Worm (Caenorhabditis elegans): ENCODE measurements around the gene cct-5.

Gene cct-5

DNA sequence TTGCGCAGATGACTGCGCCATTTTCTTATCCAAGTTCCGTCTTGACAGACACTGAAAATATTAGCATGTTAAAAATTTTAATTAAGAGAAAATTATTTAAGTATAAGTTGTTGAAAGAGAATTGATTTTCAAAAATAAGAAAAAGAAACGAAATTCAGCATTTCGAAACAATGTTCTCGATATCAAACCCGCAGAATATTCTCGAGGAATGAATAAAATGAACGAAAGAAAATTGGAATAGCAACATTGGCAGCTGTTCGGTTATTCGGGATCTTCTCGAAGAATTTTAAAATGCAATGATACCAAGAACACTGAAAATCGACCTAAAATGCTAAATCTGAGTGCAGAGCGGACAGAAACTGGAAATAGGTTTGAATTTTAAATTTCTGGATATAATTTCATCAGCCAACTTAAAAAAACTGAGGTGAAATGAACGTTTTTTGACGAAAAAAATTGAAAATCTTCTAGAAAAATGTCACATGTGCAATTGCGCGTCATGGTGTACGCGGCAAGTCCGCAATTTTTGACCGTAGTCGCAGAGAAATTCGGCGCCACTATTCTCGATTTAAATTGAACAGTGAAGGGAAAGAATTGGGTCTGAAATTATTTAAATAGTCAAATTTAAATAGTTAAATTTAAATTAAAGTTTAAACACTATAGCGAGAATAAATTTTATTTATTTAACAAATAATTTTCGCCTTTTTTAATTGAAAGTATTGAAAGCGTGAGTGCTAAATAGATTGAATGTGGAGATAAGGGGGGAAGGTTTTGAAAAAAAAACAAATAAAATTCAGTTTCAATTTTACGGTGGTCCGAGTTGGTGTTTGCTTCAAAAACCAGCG is at the start of gene cct-5, which contains the start of gene F25F2.1:
Gene cct-5, minus strand, starts transcription at position 51 of the 842 bp plus-strand sequence.
Gene F25F2.1, plus strand, starts transcription at position 792 of the 842 bp plus-strand sequence.
- TF ChIP-seq him-1 (tag; optimal IDR thresholded peaks at IDR 0.05) (peak; percentile 69), dao-5 (tag; optimal IDR thresholded peaks at IDR 0.05) (no peak), W03F9.2 (tag; optimal IDR thresholded peaks at IDR 0.05) (peak; percentile 87)

DNA sequence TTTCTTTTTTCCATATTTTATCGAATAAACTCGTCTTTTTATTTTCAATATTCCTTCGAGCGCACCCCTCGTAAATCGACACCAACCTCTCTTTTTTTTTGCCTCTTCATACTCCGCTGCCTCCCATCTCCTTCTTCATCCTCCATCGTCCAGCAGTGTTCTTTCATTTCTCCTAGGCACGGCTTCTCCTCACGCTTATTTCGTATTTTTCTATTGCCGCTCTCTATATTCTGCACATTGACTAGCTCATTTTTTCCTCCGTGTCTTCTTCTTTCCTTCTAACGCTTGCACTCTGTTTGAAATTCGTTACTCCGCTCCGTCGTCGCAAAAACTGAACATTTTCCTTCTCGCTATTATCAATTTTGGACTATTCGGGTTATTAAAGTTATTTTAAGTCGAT is 47.4 kb upstream of the cct-5 start:
- no peak for TF ChIP-seq dao-5 (tag; optimal IDR thresholded peaks at IDR 0.05)
- TF ChIP-seq him-1 (tag; optimal IDR thresholded peaks at IDR 0.05): no peak

DNA sequence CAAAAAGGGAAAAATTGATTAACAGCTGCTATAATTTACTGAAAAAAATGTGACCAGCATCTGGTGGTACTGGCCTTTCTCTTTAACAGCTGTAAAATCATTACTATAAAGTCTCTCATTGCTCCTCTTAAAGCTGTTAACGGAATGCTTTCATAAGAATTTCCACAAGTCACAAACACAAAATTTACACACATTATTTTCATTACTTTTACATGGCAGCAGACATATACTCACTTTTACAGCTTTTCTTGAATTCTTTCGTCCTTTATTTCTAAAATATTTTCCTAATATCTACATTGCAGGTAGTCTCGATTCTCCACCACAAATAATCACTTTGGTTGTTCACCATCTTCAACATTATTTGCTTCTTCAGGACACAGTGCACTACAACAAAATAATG is 45.4 kb upstream of the cct-5 start, which contains the start of gene imph-1:
Gene imph-1, plus strand, starts transcription at position 301 of the 400 bp plus-strand sequence.
- no peak for TF ChIP-seq dao-5 (tag; optimal IDR thresholded peaks at IDR 0.05)
- TF ChIP-seq W03F9.2 (tag; optimal IDR thresholded peaks at IDR 0.05): no peak
- TF ChIP-seq him-1 (tag; optimal IDR thresholded peaks at IDR 0.05): no peak

DNA sequence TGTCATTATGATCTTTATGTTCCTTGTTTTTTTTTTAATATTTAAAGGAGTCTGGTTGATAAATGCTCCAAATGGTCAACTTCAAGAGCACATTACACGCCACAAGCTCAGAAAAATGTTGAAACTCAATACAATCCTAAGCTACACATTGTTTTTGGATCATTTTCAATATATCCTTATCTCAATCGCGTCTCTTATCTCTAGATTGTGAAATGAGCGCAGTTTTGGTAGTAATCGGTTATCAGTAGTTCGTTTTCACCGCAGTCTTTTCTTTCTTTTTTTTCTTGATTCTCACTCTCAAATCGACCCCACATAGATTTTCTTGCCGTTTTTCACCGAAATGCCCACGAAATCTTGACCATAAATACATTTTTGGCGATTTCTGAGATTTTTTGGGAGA is 45.0 kb upstream of the cct-5 start:
- TF ChIP-seq dao-5 (tag; optimal IDR thresholded peaks at IDR 0.05) (no peak), him-1 (tag; optimal IDR thresholded peaks at IDR 0.05) (no peak), W03F9.2 (tag; optimal IDR thresholded peaks at IDR 0.05) (no peak)

DNA sequence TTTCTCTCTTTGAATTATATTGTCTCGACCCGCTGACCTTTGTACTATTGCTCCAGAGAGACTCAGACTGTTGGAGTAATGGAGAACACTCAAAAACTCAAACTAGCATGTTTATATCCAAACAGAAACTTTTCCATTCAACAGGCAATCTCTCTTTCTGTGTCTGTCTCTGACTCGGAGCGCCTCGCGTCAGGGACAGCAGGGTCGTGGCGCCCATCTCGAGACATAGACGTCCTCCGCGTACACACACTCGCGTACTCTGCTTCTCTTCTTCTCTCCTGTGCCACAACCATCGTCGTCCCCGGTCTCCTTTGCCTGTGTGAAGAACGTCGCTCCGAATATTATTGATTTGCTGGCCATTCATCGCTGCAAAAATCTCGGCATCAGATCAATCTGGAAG is 44.0 kb upstream of the cct-5 start:
- peak; percentile 32 for TF ChIP-seq him-1 (tag; optimal IDR thresholded peaks at IDR 0.05)
- TF ChIP-seq W03F9.2 (tag; optimal IDR thresholded peaks at IDR 0.05): peak; percentile 20
- TF ChIP-seq dao-5 (tag; optimal IDR thresholded peaks at IDR 0.05): no peak

DNA sequence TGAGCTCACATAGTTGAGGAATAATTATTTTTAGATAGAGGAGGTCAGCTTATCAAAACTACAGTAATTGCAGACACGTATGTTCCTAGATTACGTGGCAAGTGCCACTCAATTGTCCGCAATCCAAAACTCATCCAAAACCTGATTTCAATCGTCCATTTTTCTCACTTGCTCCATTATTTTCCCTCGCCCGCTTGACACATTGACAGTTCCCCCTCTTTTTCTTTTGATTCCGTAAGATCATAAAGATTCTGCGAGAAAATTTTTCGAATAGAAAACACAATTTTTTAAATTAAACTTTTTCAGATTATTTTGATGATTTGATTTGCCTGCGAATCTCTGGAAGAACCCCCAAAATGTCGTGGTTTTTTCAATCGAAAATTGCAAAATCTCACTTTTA is 40.8 kb upstream of the cct-5 start, which contains the start of gene M88.4:
Gene M88.4, plus strand, starts transcription at position 301 of the 400 bp plus-strand sequence.
- TF ChIP-seq him-1 (tag; optimal IDR thresholded peaks at IDR 0.05) (no peak), W03F9.2 (tag; optimal IDR thresholded peaks at IDR 0.05) (no peak), dao-5 (tag; optimal IDR thresholded peaks at IDR 0.05) (no peak)

DNA sequence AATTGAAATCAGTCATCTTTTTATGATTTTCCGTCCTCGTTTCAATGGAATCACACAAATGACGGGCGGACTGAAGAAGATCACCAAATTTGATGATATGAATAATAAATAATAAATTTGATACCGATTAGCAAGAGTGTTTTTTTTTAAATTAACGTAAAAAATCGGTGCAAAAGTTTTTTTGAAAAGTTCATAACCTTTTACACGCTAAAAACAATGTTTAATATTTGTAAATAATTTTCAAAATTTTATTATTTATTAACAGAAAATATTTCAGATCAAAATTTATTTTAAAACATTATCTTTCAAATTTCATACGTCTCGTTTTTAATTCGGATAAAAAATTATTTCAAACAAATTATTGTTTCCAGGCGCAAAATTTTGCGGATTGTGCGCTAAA is 37.0 kb upstream of the cct-5 start, which contains the start of gene M88.3:
Gene M88.3, minus strand, starts transcription at position 101 of the 400 bp plus-strand sequence.
- no peak for TF ChIP-seq dao-5 (tag; optimal IDR thresholded peaks at IDR 0.05)
- TF ChIP-seq W03F9.2 (tag; optimal IDR thresholded peaks at IDR 0.05): no peak
- no peak for TF ChIP-seq him-1 (tag; optimal IDR thresholded peaks at IDR 0.05)

DNA sequence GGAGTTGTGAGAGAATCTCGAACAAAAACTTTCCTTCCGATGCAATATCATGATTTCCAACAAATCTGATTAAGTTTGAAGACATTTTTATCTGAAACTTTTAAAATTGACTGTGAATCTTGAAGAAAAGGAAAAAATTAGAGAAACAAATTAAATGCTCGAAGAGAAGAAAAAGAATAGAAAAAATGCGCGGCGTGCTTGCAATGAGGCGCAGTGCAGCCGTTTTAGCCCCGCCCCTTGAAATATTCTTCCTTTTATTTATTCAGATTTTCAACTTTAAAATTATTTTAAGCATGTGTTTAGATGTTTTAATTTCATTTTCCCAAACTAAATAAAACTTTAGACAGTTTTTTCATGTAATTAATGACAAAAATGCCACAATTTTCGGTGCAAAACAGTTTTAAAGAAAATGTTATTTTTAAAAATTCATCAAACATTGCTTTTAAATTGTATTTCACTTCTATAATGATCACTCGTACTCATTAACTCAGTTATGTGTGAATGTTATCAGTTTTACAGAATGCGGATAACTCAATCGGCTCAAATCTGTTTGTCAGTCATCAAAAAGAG is 34.5 kb upstream of the cct-5 start, which contains the start of the genes mrps-34 and cisd-3.1:
Gene mrps-34, minus strand, starts transcription at position 91 of the 570 bp plus-strand sequence.
Gene cisd-3.1, plus strand, starts transcription at position 520 of the 570 bp plus-strand sequence.
- TF ChIP-seq him-1 (tag; optimal IDR thresholded peaks at IDR 0.05) (no peak), dao-5 (tag; optimal IDR thresholded peaks at IDR 0.05) (no peak), W03F9.2 (tag; optimal IDR thresholded peaks at IDR 0.05) (no peak)

DNA sequence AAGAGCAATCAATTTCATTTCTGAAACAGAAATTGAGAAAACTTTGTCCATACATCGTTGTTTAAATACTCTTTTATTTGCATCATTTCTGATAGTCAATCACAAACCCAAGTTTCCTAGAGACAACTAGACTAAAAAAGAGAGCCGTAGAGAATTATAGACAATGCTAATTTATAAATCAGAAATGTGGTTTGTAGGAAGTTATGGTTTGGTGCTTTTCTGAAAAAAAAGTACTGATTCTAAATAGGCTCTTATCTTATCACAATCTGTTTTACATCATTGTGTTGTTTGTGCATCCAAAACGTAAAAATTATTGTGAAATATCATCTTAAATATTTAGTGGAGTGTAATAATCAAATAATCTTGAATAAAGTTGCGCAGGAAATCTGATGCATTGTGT is 32.7 kb upstream of the cct-5 start, which contains the start of gene ugt-62:
Gene ugt-62, minus strand, starts transcription at position 20 of the 400 bp plus-strand sequence.
- no peak for TF ChIP-seq dao-5 (tag; optimal IDR thresholded peaks at IDR 0.05)
- TF ChIP-seq him-1 (tag; optimal IDR thresholded peaks at IDR 0.05): no peak
- no peak for TF ChIP-seq W03F9.2 (tag; optimal IDR thresholded peaks at IDR 0.05)

DNA sequence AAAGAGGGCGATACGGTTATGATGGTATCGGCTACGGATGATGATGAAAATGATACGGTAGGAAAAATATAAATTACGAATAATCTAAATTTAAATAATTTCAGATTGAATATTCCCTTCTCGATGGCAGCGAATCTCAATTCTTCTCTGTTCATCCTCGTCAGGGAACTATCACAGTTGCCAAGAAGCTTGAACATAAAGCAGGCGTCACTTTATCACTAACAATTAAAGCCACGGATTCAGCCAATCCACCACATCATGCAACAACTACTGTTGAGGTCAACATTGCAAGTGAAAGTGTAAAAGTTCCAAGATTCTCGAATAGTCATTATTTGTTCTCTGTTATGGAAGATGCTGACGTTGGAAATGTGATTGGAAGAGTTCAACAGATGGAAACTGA is 23.1 kb upstream of the cct-5 start:
- no peak for TF ChIP-seq W03F9.2 (tag; optimal IDR thresholded peaks at IDR 0.05)
- TF ChIP-seq him-1 (tag; optimal IDR thresholded peaks at IDR 0.05): no peak
- no peak for TF ChIP-seq dao-5 (tag; optimal IDR thresholded peaks at IDR 0.05)

DNA sequence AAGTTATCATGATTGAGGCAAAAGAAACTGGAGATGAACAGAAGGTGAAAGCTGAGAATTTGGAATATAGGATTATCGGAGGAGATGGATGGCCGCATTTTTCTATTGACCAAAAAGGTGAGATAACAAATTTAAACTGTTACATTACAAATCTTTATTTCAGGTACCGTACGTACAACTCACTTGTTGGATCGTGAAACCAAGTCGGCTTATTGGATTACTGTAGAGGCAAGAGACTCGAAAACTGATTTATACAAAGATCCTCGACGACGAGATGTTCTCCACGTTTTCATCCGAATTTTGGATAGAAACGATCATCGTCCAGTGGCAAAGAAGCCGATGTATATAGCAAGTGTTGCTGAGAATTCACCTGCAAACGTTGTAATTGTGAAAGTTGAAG is 18.1 kb upstream of the cct-5 start:
- TF ChIP-seq him-1 (tag; optimal IDR thresholded peaks at IDR 0.05) (no peak), dao-5 (tag; optimal IDR thresholded peaks at IDR 0.05) (no peak), W03F9.2 (tag; optimal IDR thresholded peaks at IDR 0.05) (no peak)

DNA sequence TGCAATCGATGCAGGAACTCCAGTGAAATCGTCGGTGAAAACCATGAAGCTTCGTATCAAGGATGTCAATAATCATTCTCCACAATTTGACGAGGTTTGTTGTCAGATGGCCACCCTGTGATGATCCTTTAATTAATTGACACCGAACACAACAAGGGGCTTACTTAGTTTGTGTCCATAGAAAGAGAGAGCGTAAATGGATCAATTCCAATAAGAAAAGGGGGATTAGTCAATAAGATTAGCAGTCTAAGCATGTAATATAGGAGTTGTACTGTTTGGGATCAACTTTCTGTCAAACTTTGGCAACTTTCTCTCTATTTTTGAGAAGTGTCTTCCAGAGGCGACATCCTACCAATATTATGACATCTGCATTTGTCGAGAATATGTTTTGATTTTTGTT is 16.2 kb upstream of the cct-5 start:
- TF ChIP-seq him-1 (tag; optimal IDR thresholded peaks at IDR 0.05) (no peak), W03F9.2 (tag; optimal IDR thresholded peaks at IDR 0.05) (no peak), dao-5 (tag; optimal IDR thresholded peaks at IDR 0.05) (no peak)

DNA sequence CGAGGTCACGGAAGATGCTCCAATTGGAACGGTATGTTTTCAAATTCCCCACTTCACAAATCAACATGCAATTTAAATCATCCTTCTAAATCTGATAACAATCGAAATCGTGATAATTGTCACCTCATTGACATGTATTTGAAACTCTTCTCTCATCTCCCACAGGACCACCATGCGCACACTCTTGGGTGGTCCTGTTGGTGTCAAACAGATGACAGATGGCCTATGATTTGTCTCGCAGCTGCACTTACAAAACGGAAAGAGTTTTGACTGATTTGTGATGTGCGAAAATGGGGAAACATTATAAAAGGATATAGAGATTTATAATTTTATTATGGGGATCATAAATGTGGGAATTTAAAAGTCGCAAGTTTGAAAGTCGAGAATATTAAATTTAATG is 15.5 kb upstream of the cct-5 start:
- no peak for TF ChIP-seq dao-5 (tag; optimal IDR thresholded peaks at IDR 0.05)
- no peak for TF ChIP-seq W03F9.2 (tag; optimal IDR thresholded peaks at IDR 0.05)
- TF ChIP-seq him-1 (tag; optimal IDR thresholded peaks at IDR 0.05): no peak

DNA sequence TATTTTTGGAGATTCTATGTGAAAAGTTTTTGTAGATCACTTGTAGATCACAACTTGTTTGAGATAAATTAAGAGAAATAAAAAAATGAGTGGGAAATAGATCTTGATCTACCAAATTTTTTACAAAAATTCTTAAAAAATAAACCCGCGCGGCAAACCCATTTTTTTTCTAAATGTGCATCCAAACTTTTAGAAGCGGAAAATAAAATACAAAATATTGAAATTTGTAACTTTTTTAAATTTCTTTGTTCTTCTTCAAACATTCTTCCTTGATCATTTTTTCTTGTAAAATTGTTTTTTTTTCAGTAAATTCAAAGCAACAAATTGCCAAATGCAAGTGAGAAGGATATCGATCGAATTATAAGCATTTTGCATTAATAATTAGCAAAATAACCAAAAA is 12.1 kb upstream of the cct-5 start, which contains the start of gene cdh-4:
Gene cdh-4, plus strand, starts transcription at position 301 of the 400 bp plus-strand sequence.
- TF ChIP-seq dao-5 (tag; optimal IDR thresholded peaks at IDR 0.05): no peak
- TF ChIP-seq him-1 (tag; optimal IDR thresholded peaks at IDR 0.05): no peak
- TF ChIP-seq W03F9.2 (tag; optimal IDR thresholded peaks at IDR 0.05): no peak
